Fruit fly (Drosophila melanogaster) whole organism, embryonic: Measurements from ENCODE around the gene Rpn11.

Experiments
- Ada2b ChIP-seq: fragments of 200-800 bp; sonication (Bioruptor generic); IDR thresholded peaks from 2 replicates; pipeline ENCODE4 v1.3.6; 2022; ENCODE audit warnings: missing biosample characterization, missing genetic modification characterization
- Atf6 ChIP-seq: fragments of 200-800 bp; sonication (Bioruptor generic); IDR thresholded peaks from 2 replicates; pipeline ENCODE4 v1.3.6; 2022; ENCODE audit warnings: missing biosample characterization, missing genetic modification characterization
- CG12659 ChIP-seq: fragments of 200-800 bp; sonication (Bioruptor generic); optimal IDR thresholded peaks from 3 replicates; lab custom pipeline; 2017; ENCODE audit warnings: mild to moderate bottlenecking, missing biosample characterization, missing genetic modification reagents, missing genetic modification characterization
- CG13123 ChIP-seq: fragments of 200-800 bp; sonication (Bioruptor generic); optimal IDR thresholded peaks from 2 replicates; lab custom pipeline; 2016; ENCODE audit warnings: missing biosample characterization, missing genetic modification characterization
- CG13296 ChIP-seq: fragments of 200-800 bp; sonication (Bioruptor generic); optimal IDR thresholded peaks from 3 replicates; lab custom pipeline; 2018; ENCODE audit warnings: missing biosample characterization, mild to moderate bottlenecking, missing genetic modification characterization
- CG14710 ChIP-seq: fragments of 200-800 bp; sonication (Bioruptor generic); optimal IDR thresholded peaks from 3 replicates; lab custom pipeline; 2019; ENCODE audit warnings: missing biosample characterization, mild to moderate bottlenecking, missing genetic modification characterization, moderate library complexity
- CG1603 ChIP-seq: fragments of 200-800 bp; sonication (Bioruptor generic); optimal IDR thresholded peaks from 2 replicates; lab custom pipeline; 2019; ENCODE audit warnings: missing biosample characterization, mild to moderate bottlenecking, missing genetic modification characterization, moderate library complexity
- CG17829 ChIP-seq: fragments of 200-800 bp; optimal IDR thresholded peaks from 2 replicates; lab custom pipeline; 2019; ENCODE audit warnings: missing biosample characterization, mild to moderate bottlenecking, missing genetic modification characterization, moderate library complexity
- CG18619 ChIP-seq: fragments of 200-800 bp; sonication (Bioruptor generic); optimal IDR thresholded peaks from 3 replicates; lab custom pipeline; 2017; ENCODE audit warnings: missing biosample characterization, mild to moderate bottlenecking, missing genetic modification characterization
- CG2202 ChIP-seq: fragments of 200-800 bp; sonication (Bioruptor generic); optimal IDR thresholded peaks from 2 replicates; lab custom pipeline; 2018; ENCODE audit warnings: missing biosample characterization, mild to moderate bottlenecking, missing genetic modification characterization
- CG30020 ChIP-seq: fragments of 200-800 bp; optimal IDR thresholded peaks from 2 replicates; lab custom pipeline; 2019; ENCODE audit warnings: missing biosample characterization, mild to moderate bottlenecking, missing genetic modification characterization, moderate library complexity
- CG30403 ChIP-seq: fragments of 200-800 bp; sonication (Bioruptor generic); optimal IDR thresholded peaks from 3 replicates; lab custom pipeline; 2016; ENCODE audit warnings: missing biosample characterization, missing genetic modification characterization
- CG31224 ChIP-seq: fragments of 200-800 bp; sonication (Bioruptor generic); IDR thresholded peaks from 2 replicates; pipeline ENCODE4 v1.3.6; 2022; ENCODE audit warnings: missing biosample characterization, missing genetic modification characterization
- CG3726 ChIP-seq: fragments of 200-800 bp; sonication (Bioruptor generic); IDR thresholded peaks from 3 replicates; pipeline ENCODE4, ENCODE4 v1.3.6; 2022; ENCODE audit warnings: missing biosample characterization, missing genetic modification characterization
- CG42726 ChIP-seq: fragments of 200-800 bp; sonication (Bioruptor generic); IDR thresholded peaks from 2 replicates; pipeline ENCODE4 v1.3.6; 2022; ENCODE audit warnings: missing biosample characterization, missing genetic modification characterization; ENCODE audit not compliant: partially characterized antibody
- CG4707 ChIP-seq: fragments of 200-800 bp; sonication (Bioruptor generic); optimal IDR thresholded peaks from 2 replicates; lab custom pipeline; 2018; ENCODE audit warnings: missing biosample characterization, mild to moderate bottlenecking, missing genetic modification characterization, moderate library complexity
- CG4854 ChIP-seq: fragments of 200-800 bp; sonication (Bioruptor generic); optimal IDR thresholded peaks from 2 replicates; lab custom pipeline; 2016; ENCODE audit warnings: missing biosample characterization, missing genetic modification characterization, inconsistent platforms
- CG6254 ChIP-seq: fragments of 200-800 bp; sonication (Bioruptor generic); optimal IDR thresholded peaks from 3 replicates; lab custom pipeline; 2017; ENCODE audit warnings: mild to moderate bottlenecking, missing biosample characterization, missing genetic modification reagents, missing genetic modification characterization
- CG7556 ChIP-seq: fragments of 200-800 bp; sonication (Bioruptor generic); optimal IDR thresholded peaks from 2 replicates; lab custom pipeline; 2017; ENCODE audit warnings: missing biosample characterization, mild to moderate bottlenecking, missing genetic modification characterization
- CG7928 ChIP-seq: fragments of 200-800 bp; sonication (Bioruptor generic); optimal IDR thresholded peaks from 2 replicates; lab custom pipeline; 2017; ENCODE audit warnings: missing biosample characterization, mild to moderate bottlenecking, missing genetic modification characterization
- CG8281 ChIP-seq: fragments of 200-800 bp; sonication (Bioruptor generic); optimal IDR thresholded peaks from 2 replicates; lab custom pipeline; 2018; ENCODE audit warnings: missing biosample characterization, mild to moderate bottlenecking, missing genetic modification characterization, moderate library complexity
- CG9437 ChIP-seq: fragments of 200-800 bp; sonication (Bioruptor generic); optimal IDR thresholded peaks from 2 replicates; lab custom pipeline; 2018; ENCODE audit warnings: missing biosample characterization, mild to moderate bottlenecking, missing genetic modification characterization
- CTCF ChIP-seq: fragments of 200-800 bp; sonication (Bioruptor generic); optimal IDR thresholded peaks from 2 replicates; lab custom pipeline; 2017; ENCODE audit warnings: missing biosample characterization, mild to moderate bottlenecking, missing genetic modification characterization, moderate library complexity
- CoRest ChIP-seq: fragments of 200-800 bp; sonication (Bioruptor generic); optimal IDR thresholded peaks from 3 replicates; lab custom pipeline; 2018; ENCODE audit warnings: missing biosample characterization, mild to moderate bottlenecking, missing genetic modification characterization, moderate library complexity
- Dip2 ChIP-seq: fragments of 200-800 bp; sonication (Bioruptor generic); IDR thresholded peaks from 2 replicates; pipeline ENCODE4 v1.3.6; 2022; ENCODE audit warnings: missing biosample characterization, missing genetic modification characterization
- Dip3 ChIP-seq: fragments of 200-800 bp; sonication (Bioruptor generic); optimal IDR thresholded peaks from 3 replicates; lab custom pipeline; 2016; ENCODE audit warnings: missing biosample characterization, missing genetic modification characterization
- Dp ChIP-seq: fragments of 200-800 bp; sonication (Bioruptor generic); optimal IDR thresholded peaks from 2 replicates; lab custom pipeline; 2018; ENCODE audit warnings: missing biosample characterization, mild to moderate bottlenecking, missing genetic modification characterization, moderate library complexity
- H2.0 ChIP-seq: fragments of 200-800 bp; sonication (Bioruptor generic); IDR thresholded peaks from 2 replicates; pipeline ENCODE4 v1.3.6; 2022; ENCODE audit warnings: missing biosample characterization, missing genetic modification characterization
- Hey ChIP-seq: fragments of 200-800 bp; sonication (Bioruptor generic); optimal IDR thresholded peaks from 3 replicates; lab custom pipeline; 2018; ENCODE audit warnings: missing biosample characterization, mild to moderate bottlenecking, missing genetic modification characterization
- Lhr ChIP-seq: fragments of 200-800 bp; sonication (Bioruptor generic); optimal IDR thresholded peaks from 3 replicates; lab custom pipeline; 2017; ENCODE audit warnings: mild to moderate bottlenecking, missing biosample characterization, missing genetic modification reagents, missing genetic modification characterization
- Lim3 ChIP-seq: fragments of 200-800 bp; sonication (Bioruptor generic); IDR thresholded peaks from 2 replicates; pipeline ENCODE4 v1.3.6; 2022; ENCODE audit warnings: missing biosample characterization, missing genetic modification characterization
- Side ChIP-seq: fragments of 200-800 bp; sonication (Bioruptor generic); optimal IDR thresholded peaks from 2 replicates; lab custom pipeline; 2016; ENCODE audit warnings: missing biosample characterization, missing genetic modification characterization
- Taf1 ChIP-seq: fragments of 200-800 bp; sonication (Bioruptor generic); IDR thresholded peaks from 2 replicates; pipeline ENCODE4 v1.3.6; 2022; ENCODE audit warnings: missing biosample characterization, missing genetic modification characterization
- ab ChIP-seq: fragments of 200-800 bp; sonication (Bioruptor generic); optimal IDR thresholded peaks from 2 replicates; lab custom pipeline; 2016; ENCODE audit warnings: missing biosample characterization, missing genetic modification characterization
- abd-A ChIP-seq: fragments of 200-800 bp; sonication (Bioruptor generic); optimal IDR thresholded peaks from 3 replicates; lab custom pipeline; 2019; ENCODE audit warnings: missing biosample characterization, mild to moderate bottlenecking, missing genetic modification characterization, moderate library complexity
- chif ChIP-seq, 2 experiments: fragments of 200-800 bp; sonication (Bioruptor generic); optimal IDR thresholded peaks; 3 replicates each; lab custom pipeline; 2016; ENCODE audit warnings: missing biosample characterization in 2 of 2, missing genetic modification characterization in 2 of 2
- da ChIP-seq: fragments of 200-800 bp; sonication (Bioruptor generic); optimal IDR thresholded peaks from 2 replicates; lab custom pipeline; 2016; ENCODE audit warnings: missing biosample characterization, missing genetic modification characterization
- en ChIP-seq: fragments of 200-800 bp; sonication (Bioruptor generic); optimal IDR thresholded peaks from 2 replicates; lab custom pipeline; 2016; ENCODE audit warnings: missing biosample characterization, missing genetic modification characterization
- ftz-f1 ChIP-seq: fragments of 200-800 bp; sonication (Bioruptor generic); optimal IDR thresholded peaks from 2 replicates; lab custom pipeline; 2016; ENCODE audit warnings: missing biosample characterization, missing genetic modification characterization
- gcm ChIP-seq: fragments of 200-800 bp; sonication (Bioruptor generic); optimal IDR thresholded peaks from 2 replicates; lab custom pipeline; 2019; ENCODE audit warnings: missing biosample characterization, mild to moderate bottlenecking, missing genetic modification characterization, moderate library complexity
- grn ChIP-seq: fragments of 200-800 bp; sonication (Bioruptor generic); optimal IDR thresholded peaks from 3 replicates; lab custom pipeline; 2017; ENCODE audit warnings: missing biosample characterization, missing genetic modification characterization
- her ChIP-seq: fragments of 200-800 bp; sonication (Bioruptor generic); optimal IDR thresholded peaks from 2 replicates; lab custom pipeline; 2016; ENCODE audit warnings: missing biosample characterization, missing genetic modification characterization
- kay ChIP-seq: fragments of 200-800 bp; sonication (Bioruptor generic); optimal IDR thresholded peaks from 2 replicates; lab custom pipeline; 2016; ENCODE audit warnings: missing biosample characterization, missing genetic modification characterization
- org-1 ChIP-seq: fragments of 200-800 bp; sonication (Bioruptor generic); optimal IDR thresholded peaks from 2 replicates; lab custom pipeline; 2017; ENCODE audit warnings: missing biosample characterization, missing genetic modification characterization
- pros ChIP-seq: fragments of 200-800 bp; sonication (Bioruptor generic); optimal IDR thresholded peaks from 3 replicates; lab custom pipeline; 2019; ENCODE audit warnings: missing biosample characterization, mild to moderate bottlenecking, missing genetic modification characterization, moderate library complexity
- rib ChIP-seq: fragments of 200-800 bp; sonication (Bioruptor generic); IDR thresholded peaks from 2 replicates; pipeline ENCODE4 v1.3.6; 2022; ENCODE audit warnings: missing biosample characterization, missing genetic modification characterization
- tin ChIP-seq: fragments of 200-800 bp; sonication (Bioruptor generic); optimal IDR thresholded peaks from 3 replicates; lab custom pipeline; 2016; ENCODE audit warnings: missing biosample characterization, missing genetic modification characterization
- vnd ChIP-seq: fragments of 200-800 bp; sonication (Bioruptor generic); IDR thresholded peaks from 3 replicates; pipeline ENCODE4 v1.3.6; 2022; ENCODE audit warnings: missing biosample characterization, missing genetic modification characterization; ENCODE audit not compliant: partially characterized antibody
- wdn ChIP-seq: fragments of 200-800 bp; sonication (Bioruptor generic); IDR thresholded peaks from 2 replicates; pipeline ENCODE4 v1.3.6; 2022; ENCODE audit warnings: missing biosample characterization, missing genetic modification characterization

The Rpn11 gene

dm6 chr2L:5070797-5071579, 11.4 kb upstream of the Rpn11 start, which contains the start of gene RpL37A (continued):
- TF ChIP-seq CoRest (tag; lab: Kevin White, UChicago) (peak; percentile 68), Dip2 (GFP tag; lab: Robert Waterston, UW) (no peak), Ada2b (GFP tag; lab: Robert Waterston, UW) (peak; percentile 43; the same call in 1 of the 2 replicates), pros (GFP tag; lab: Kevin White, UChicago) (peak; percentile 4), tin (GFP tag; lab: Kevin White, UChicago) (peak; percentile 61), grn (GFP tag; lab: Kevin White, UChicago) (peak; percentile 77), Lim3 (GFP tag; lab: Robert Waterston, UW) (no peak), Atf6 (GFP tag; lab: Robert Waterston, UW) (peak; percentile 78), CG13296 (GFP tag; lab: Kevin White, UChicago) (peak; percentile 89), CG4854 (GFP tag; lab: Kevin White, UChicago) (peak; percentile 84), CG17829 (tag; lab: Kevin White, UChicago) (peak; percentile 84), CG12659 (GFP tag; lab: Kevin White, UChicago) (peak; percentile 92), Lhr (GFP tag; lab: Kevin White, UChicago) (peak; percentile 92), Hey (tag; lab: Kevin White, UChicago) (no peak), CG14710 (tag; lab: Kevin White, UChicago) (peak; percentile 84), Dp (GFP tag; lab: Kevin White, UChicago) (peak; percentile 54), Taf1 (no peak), en (GFP tag; lab: Kevin White, UChicago) (peak; percentile 47), CG6254 (GFP tag; lab: Kevin White, UChicago) (peak; percentile 73), Side (GFP tag; lab: Kevin White, UChicago) (peak; percentile 87), org-1 (GFP tag; lab: Kevin White, UChicago) (peak; percentile 61), CG7928 (peak; percentile 64), CG8281 (peak; percentile 33), her (GFP tag; lab: Kevin White, UChicago) (peak; percentile 92), CG4707 (GFP tag; lab: Kevin White, UChicago) (peak; percentile 53), abd-A (tag; lab: Kevin White, UChicago) (no peak), CG2202 (tag; lab: Kevin White, UChicago) (peak; percentile 59), Dip3 (GFP tag; lab: Kevin White, UChicago) (peak; percentile 7), CG1603 (peak; percentile 76), CG13123 (peak; percentile 57), rib (GFP tag; lab: Robert Waterston, UW) (peak; percentile 62; the same call in 1 of the 2 replicates), CG9437 (GFP tag; lab: Kevin White, UChicago) (peak; percentile 56), chif (GFP tag; optimal IDR thresholded peaks at IDR 0.05; lab: Kevin White, UChicago) (peak; percentile 3 to 64), gcm (peak; percentile 56), wdn (GFP tag; lab: Robert Waterston, UW) (peak; percentile 56; the same call in 1 of the 2 replicates), vnd (no peak), ftz-f1 (GFP tag; lab: Kevin White, UChicago) (peak; percentile 30), CG30020 (tag; lab: Kevin White, UChicago) (peak; percentile 53), CTCF (GFP tag; lab: Kevin White, UChicago) (peak; percentile 70), CG7556 (GFP tag; lab: Kevin White, UChicago) (peak; percentile 60), da (GFP tag; lab: Kevin White, UChicago) (peak; percentile 76), CG3726 (GFP tag; lab: Robert Waterston, UW) (0 out of 3 replicates have a peak, but pooled peaks have one; percentile 14), CG18619 (GFP tag; lab: Kevin White, UChicago) (peak; percentile 81), CG30403 (GFP tag; lab: Kevin White, UChicago) (peak; percentile 69), CG31224 (GFP tag; lab: Robert Waterston, UW) (peak; percentile 51), kay (GFP tag; lab: Kevin White, UChicago) (no peak), CG42726 (GFP tag; lab: Robert Waterston, UW) (peak; percentile 65), H2.0 (GFP tag; lab: Robert Waterston, UW) (peak; percentile 58; the same call in 1 of the 2 replicates), ab (no peak)
